Fruit fly (Drosophila melanogaster) whole organism, pupa: ENCODE results near the gene bif.
A peak's percentile ranks its signal among the peaks of the same experiment; 100 is the strongest.

ENCODE experiments used
- CG12605 ChIP-seq: fragments of 200-800 bp; sonication (Bioruptor generic); IDR thresholded peaks from 2 replicates; pipeline ENCODE4 v1.3.6; 2022; ENCODE audit warnings: missing biosample characterization, missing genetic modification characterization
- CG13204 ChIP-seq: fragments of 200-800 bp; sonication (Bioruptor generic); optimal IDR thresholded peaks from 2 replicates; lab custom pipeline; 2018; ENCODE audit warnings: missing biosample characterization, mild to moderate bottlenecking, missing genetic modification characterization, moderate library complexity
- CG17806 ChIP-seq: fragments of 200-800 bp; sonication (Bioruptor generic); optimal IDR thresholded peaks from 2 replicates; lab custom pipeline; 2018; ENCODE audit warnings: missing biosample characterization, mild to moderate bottlenecking, missing genetic modification characterization, moderate library complexity
- CG32121 ChIP-seq: fragments of 200-800 bp; sonication (Bioruptor generic); IDR thresholded peaks from 2 replicates; pipeline ENCODE4 v1.3.6; 2022; ENCODE audit warnings: missing biosample characterization, missing genetic modification characterization
- CG34367 ChIP-seq: fragments of 200-800 bp; sonication (Bioruptor generic); optimal IDR thresholded peaks from 2 replicates; lab custom pipeline; 2018; ENCODE audit warnings: missing biosample characterization, mild to moderate bottlenecking, missing genetic modification characterization
- CG4496 ChIP-seq: fragments of 200-800 bp; sonication (Bioruptor generic); IDR thresholded peaks from 3 replicates; pipeline ENCODE4 v1.3.6; 2022; ENCODE audit warnings: missing biosample characterization, missing genetic modification characterization
- CG8159 ChIP-seq: fragments of 200-800 bp; sonication (Bioruptor generic); optimal IDR thresholded peaks from 3 replicates; lab custom pipeline; 2018; ENCODE audit warnings: missing biosample characterization, mild to moderate bottlenecking, missing genetic modification characterization, moderate library complexity
- CG9948 ChIP-seq: fragments of 200-800 bp; sonication (Bioruptor generic); optimal IDR thresholded peaks from 2 replicates; lab custom pipeline; 2018; ENCODE audit warnings: missing biosample characterization, mild to moderate bottlenecking, missing genetic modification characterization, moderate library complexity
- EcR ChIP-seq: fragments of 200-800 bp; sonication (Bioruptor generic); optimal IDR thresholded peaks from 3 replicates; lab custom pipeline; 2019; ENCODE audit warnings: missing biosample characterization, missing genetic modification characterization, mild to moderate bottlenecking, moderate library complexity, missing genetic modification reagents
- Ets98B ChIP-seq: fragments of 200-800 bp; sonication (Bioruptor generic); IDR thresholded peaks from 2 replicates; pipeline ENCODE4 v1.3.6; 2022; ENCODE audit warnings: missing biosample characterization, missing genetic modification characterization
- Pif1B ChIP-seq: fragments of 200-800 bp; sonication (Bioruptor generic); optimal IDR thresholded peaks from 3 replicates; lab custom pipeline; 2016; ENCODE audit warnings: missing biosample characterization, missing genetic modification characterization
- Snoo ChIP-seq: fragments of 200-800 bp; sonication (Bioruptor generic); optimal IDR thresholded peaks from 3 replicates; lab custom pipeline; 2017; ENCODE audit warnings: missing biosample characterization, mild to moderate bottlenecking, missing genetic modification characterization, inconsistent platforms
- fd96Ca ChIP-seq: fragments of 200-800 bp; sonication (Bioruptor generic); IDR thresholded peaks from 3 replicates; pipeline ENCODE4 v1.3.6; 2022; ENCODE audit warnings: missing biosample characterization, missing genetic modification characterization
- rn ChIP-seq: fragments of 200-800 bp; sonication (Bioruptor generic); IDR thresholded peaks from 2 replicates; pipeline ENCODE4 v1.3.6; 2022; ENCODE audit warnings: missing biosample characterization, missing genetic modification characterization

dm6 chrX:11678539-11679040, at the start of gene bif, which contains the start of gene Vlet:
- TF ChIP-seq CG8159 (tag; lab: Kevin White, UChicago) (peak; percentile 57), CG13204 (GFP tag; lab: Kevin White, UChicago) (no peak), CG9948 (tag; lab: Kevin White, UChicago) (peak; percentile 58), Pif1B (GFP tag; lab: Kevin White, UChicago) (peak; percentile 59), EcR (GFP tag; lab: Kevin White, UChicago) (no peak), Snoo (tag; lab: Kevin White, UChicago) (peak; percentile 48), CG17806 (tag; lab: Kevin White, UChicago) (peak; percentile 36), CG4496 (GFP tag; lab: Robert Waterston, UW) (0 out of 3 replicates have a peak, but pooled peaks have one; percentile 17), rn (GFP tag; lab: Robert Waterston, UW) (no peak), Ets98B (no peak; the same call in 1 of the 2 replicates), CG34367 (peak; percentile 50), fd96Ca (GFP tag; lab: Robert Waterston, UW) (peak; percentile 64; the same call in 1 of the 3 replicates), CG32121 (GFP tag; lab: Robert Waterston, UW) (0 out of 2 replicates have a peak, but pooled peaks have one; percentile 37), CG12605 (no peak)
